Worm (Caenorhabditis elegans) whole organism, early embryonic: ENCODE data around the gene srw-113.

ENCODE experiments used
- B0310.2 ChIP-seq: sonication (generic microtip); optimal IDR thresholded peaks from 2 replicates; lab custom pipeline; 2016; ENCODE audit warnings: mild to moderate bottlenecking, missing genetic modification characterization, missing compliant biosample characterization
- F13C5.2 ChIP-seq: sonication (generic microtip); optimal IDR thresholded peaks from 2 replicates; lab custom pipeline; 2017; ENCODE audit warnings: mild to moderate bottlenecking, missing genetic modification characterization, inconsistent platforms, missing compliant biosample characterization
- aly-1 ChIP-seq: sonication (generic microtip); optimal IDR thresholded peaks from 2 replicates; lab custom pipeline; 2016; ENCODE audit warnings: missing genetic modification characterization, missing compliant biosample characterization
- ama-1 ChIP-seq: fragments of 150-350 bp; optimal IDR thresholded peaks from 2 replicates; lab custom pipeline; 2014
- ceh-13 ChIP-seq: fragments of 200-800 bp; sonication (Bioruptor generic); optimal IDR thresholded peaks from 2 replicates; lab custom pipeline; 2018; ENCODE audit warnings: mild to moderate bottlenecking, missing genetic modification characterization, missing compliant biosample characterization
- ceh-36 ChIP-seq: sonication (generic microtip); optimal IDR thresholded peaks from 2 replicates; lab custom pipeline; 2016; ENCODE audit warnings: missing genetic modification characterization, inconsistent platforms, missing compliant biosample characterization
- ets-7 ChIP-seq: sonication (generic microtip); optimal IDR thresholded peaks from 2 replicates; lab custom pipeline; 2016; ENCODE audit warnings: missing genotype, missing genetic modification characterization, missing compliant biosample characterization
- flt-1 ChIP-seq: fragments of 200-800 bp; sonication (Bioruptor generic); IDR thresholded peaks from 2 replicates; pipeline ENCODE4 v1.3.6; 2022; ENCODE audit warnings: missing genetic modification characterization, missing compliant biosample characterization
- hmbx-1 ChIP-seq: sonication (generic microtip); optimal IDR thresholded peaks from 2 replicates; lab custom pipeline; 2016; ENCODE audit warnings: mild to moderate bottlenecking, missing genetic modification characterization, missing compliant biosample characterization
- hmg-4 ChIP-seq: fragments of 200-800 bp; sonication (Bioruptor generic); optimal IDR thresholded peaks from 2 replicates; lab custom pipeline; 2018; ENCODE audit warnings: mild to moderate bottlenecking, missing genetic modification characterization, missing compliant biosample characterization
- hnd-1 ChIP-seq: sonication (generic microtip); optimal IDR thresholded peaks from 2 replicates; lab custom pipeline; 2016; ENCODE audit warnings: missing genetic modification characterization, missing compliant biosample characterization
- pes-1 ChIP-seq: fragments of 200-800 bp; sonication (Bioruptor generic); IDR thresholded peaks from 2 replicates; pipeline ENCODE4 v1.3.6; 2022; ENCODE audit warnings: missing genetic modification reagents, missing genetic modification characterization, missing compliant biosample characterization
- scrt-1 ChIP-seq: fragments of 200-800 bp; sonication (Bioruptor generic); IDR thresholded peaks from 2 replicates; pipeline ENCODE4 v1.3.6; 2022; ENCODE audit warnings: missing genetic modification characterization, missing compliant biosample characterization
- sea-1 ChIP-seq: fragments of 200-800 bp; sonication (Bioruptor generic); conservative IDR thresholded peaks from 2 replicates; pipeline ENCODE4 v1.3.6; 2022; ENCODE audit warnings: missing genetic modification characterization, missing compliant biosample characterization
- tbx-11 ChIP-seq: fragments of 200-800 bp; sonication (Bioruptor generic); IDR thresholded peaks from 2 replicates; pipeline ENCODE4 v1.3.6; 2022; ENCODE audit warnings: missing genetic modification characterization, missing compliant biosample characterization
- tbx-37 ChIP-seq: fragments of 200-800 bp; sonication (Bioruptor generic); conservative IDR thresholded peaks from 2 replicates; pipeline ENCODE4 v1.3.6; 2022; ENCODE audit warnings: missing genetic modification reagents, missing genetic modification characterization, missing compliant biosample characterization
- tra-4 ChIP-seq: sonication (generic microtip); optimal IDR thresholded peaks from 2 replicates; lab custom pipeline; 2017; ENCODE audit warnings: missing genetic modification characterization, missing compliant biosample characterization

srw-113 gene

DNA sequence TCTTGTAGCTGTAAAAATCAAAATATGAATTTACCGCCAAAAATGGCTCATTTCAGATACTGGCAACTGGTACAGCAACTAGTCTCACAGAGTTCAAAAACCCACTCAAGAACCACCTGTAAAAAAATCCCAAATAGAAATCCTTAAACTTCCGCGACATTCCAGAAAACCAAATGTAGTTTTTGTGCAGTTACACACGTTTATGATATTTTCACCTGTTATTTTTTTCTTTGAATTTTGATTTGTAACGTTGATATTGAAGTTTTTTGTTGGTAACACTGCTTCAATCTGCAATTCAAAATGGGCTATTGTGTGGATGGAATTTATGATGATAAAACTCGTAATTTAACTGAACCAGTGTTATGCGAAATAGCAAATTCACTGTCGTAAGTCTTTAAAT, at the start of gene srw-113:
TSS of gene srw-113 (plus strand) at position 301 of the 400 bp plus-strand sequence.
- no peak for TF ChIP-seq hmbx-1 (tag; lab: Kevin White, UChicago)
- no peak for TF ChIP-seq tbx-11 (GFP tag; lab: Robert Waterston, UW)
- TF ChIP-seq ets-7 (tag; lab: Kevin White, UChicago), result no peak
- TF ChIP-seq pes-1, result no peak
- TF ChIP-seq B0310.2 (tag; lab: Kevin White, UChicago), result no peak
- no peak for TF ChIP-seq F13C5.2 (tag; lab: Kevin White, UChicago)
- no peak for TF ChIP-seq flt-1
- no peak for TF ChIP-seq ceh-36 (tag; lab: Kevin White, UChicago)
- no peak for TF ChIP-seq aly-1
- TF ChIP-seq scrt-1 (GFP tag; lab: Robert Waterston, UW), result no peak
- no peak for TF ChIP-seq hnd-1 (tag; lab: Kevin White, UChicago)
- TF ChIP-seq hmg-4 (GFP tag; lab: Kevin White, UChicago), result no peak

- TF ChIP-seq tbx-37 (GFP tag; lab: Robert Waterston, UW), result no peak
- TF ChIP-seq aly-1, result no peak
- no peak for TF ChIP-seq tbx-11 (GFP tag; lab: Robert Waterston, UW)
- TF ChIP-seq ama-1 (lab: Kevin White, UChicago), result no peak
- no peak for TF ChIP-seq ets-7 (tag; lab: Kevin White, UChicago)
- TF ChIP-seq hnd-1 (tag; lab: Kevin White, UChicago), result no peak
- TF ChIP-seq flt-1, result no peak
- TF ChIP-seq hmbx-1 (tag; lab: Kevin White, UChicago), result no peak
- no peak for TF ChIP-seq B0310.2 (tag; lab: Kevin White, UChicago)
- TF ChIP-seq sea-1 (GFP tag; lab: Robert Waterston, UW), result no peak
- TF ChIP-seq ceh-36 (tag; lab: Kevin White, UChicago), result no peak
- no peak for TF ChIP-seq hmg-4 (GFP tag; lab: Kevin White, UChicago)
- no peak for TF ChIP-seq tra-4 (tag; lab: Kevin White, UChicago)
- TF ChIP-seq scrt-1 (GFP tag; lab: Robert Waterston, UW), result no peak
- TF ChIP-seq pes-1, result no peak
- no peak for TF ChIP-seq F13C5.2 (tag; lab: Kevin White, UChicago)
Observed at ce11 chrV:15285984-15286383, 47.0 kb upstream of the srw-113 start.

- no peak for TF ChIP-seq ceh-36 (tag; lab: Kevin White, UChicago)
- no peak for TF ChIP-seq pes-1
- TF ChIP-seq F13C5.2 (tag; lab: Kevin White, UChicago), result no peak
- TF ChIP-seq tra-4 (tag; lab: Kevin White, UChicago), result no peak
- no peak for TF ChIP-seq aly-1
- no peak for TF ChIP-seq tbx-11 (GFP tag; lab: Robert Waterston, UW)
- TF ChIP-seq ama-1 (lab: Kevin White, UChicago), result no peak
- no peak for TF ChIP-seq ceh-13
- no peak for TF ChIP-seq hmbx-1 (tag; lab: Kevin White, UChicago)
Observed at ce11 chrV:15287856-15288255, 45.1 kb upstream of the srw-113 start, which contains the start of gene cyp-34A1. Gene cyp-34A1 (minus strand): TSS chrV:15287956.

DNA sequence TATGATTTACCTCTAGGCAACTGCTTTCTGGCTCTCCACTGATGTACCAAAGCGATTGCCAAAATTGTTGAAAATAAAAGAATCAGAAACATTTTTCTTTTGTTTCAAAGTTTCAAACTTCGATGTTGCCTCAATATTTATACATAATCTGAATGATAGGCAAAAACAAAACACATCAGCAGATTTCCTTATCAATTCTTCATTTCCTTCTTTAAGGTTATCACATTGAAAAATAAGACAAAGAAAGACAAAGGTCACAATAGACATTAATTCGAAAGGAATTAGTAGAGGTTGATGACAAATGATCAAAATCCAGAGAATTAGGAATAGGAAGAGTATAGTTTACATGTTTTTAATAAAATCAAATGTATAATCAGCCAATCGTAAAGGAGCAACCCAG, 42.0 kb upstream of the srw-113 start, which contains the start of gene cyp-34A2:
TSS of gene cyp-34A2 (minus strand) at position 101 of the 400 bp plus-strand sequence.
- TF ChIP-seq hmg-4 (GFP tag; lab: Kevin White, UChicago) (no peak), ets-7 (tag; lab: Kevin White, UChicago) (no peak), ama-1 (lab: Kevin White, UChicago) (no peak), ceh-36 (tag; lab: Kevin White, UChicago) (no peak), F13C5.2 (tag; lab: Kevin White, UChicago) (no peak), tbx-37 (GFP tag; lab: Robert Waterston, UW) (no peak), hnd-1 (tag; lab: Kevin White, UChicago) (no peak), pes-1 (no peak), scrt-1 (GFP tag; lab: Robert Waterston, UW) (no peak), sea-1 (GFP tag; lab: Robert Waterston, UW) (no peak), tra-4 (tag; lab: Kevin White, UChicago) (no peak)

DNA sequence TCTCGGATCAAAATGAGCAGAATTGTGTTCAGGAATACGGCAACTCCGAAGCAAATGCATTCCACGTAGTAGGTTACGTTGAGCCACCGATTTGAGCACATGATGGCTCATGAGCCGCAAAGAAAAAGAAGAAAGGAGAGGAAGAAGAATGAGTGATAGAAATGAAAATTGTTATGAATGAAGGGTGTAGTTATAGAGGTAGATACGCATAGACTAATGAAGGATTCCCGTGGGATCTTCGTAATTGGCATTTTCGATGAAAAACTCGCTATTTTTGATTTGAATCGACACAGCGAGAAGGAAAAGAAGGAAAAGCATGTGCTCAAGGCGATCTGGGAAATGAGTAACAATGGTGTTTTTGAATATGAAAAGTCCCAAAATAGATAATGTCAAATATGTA, 39.1 kb upstream of the srw-113 start, which contains the start of gene str-96:
TSS of gene str-96 (minus strand) at position 101 of the 400 bp plus-strand sequence.
- TF ChIP-seq flt-1, result no peak
- TF ChIP-seq F13C5.2 (tag; lab: Kevin White, UChicago), result no peak
- TF ChIP-seq tbx-37 (GFP tag; lab: Robert Waterston, UW), result no peak
- TF ChIP-seq scrt-1 (GFP tag; lab: Robert Waterston, UW), result no peak
- no peak for TF ChIP-seq pes-1
- TF ChIP-seq tra-4 (tag; lab: Kevin White, UChicago), result no peak
- TF ChIP-seq B0310.2 (tag; lab: Kevin White, UChicago), result no peak
- no peak for TF ChIP-seq ama-1 (lab: Kevin White, UChicago)
- TF ChIP-seq sea-1 (GFP tag; lab: Robert Waterston, UW), result no peak
- no peak for TF ChIP-seq ceh-13

DNA sequence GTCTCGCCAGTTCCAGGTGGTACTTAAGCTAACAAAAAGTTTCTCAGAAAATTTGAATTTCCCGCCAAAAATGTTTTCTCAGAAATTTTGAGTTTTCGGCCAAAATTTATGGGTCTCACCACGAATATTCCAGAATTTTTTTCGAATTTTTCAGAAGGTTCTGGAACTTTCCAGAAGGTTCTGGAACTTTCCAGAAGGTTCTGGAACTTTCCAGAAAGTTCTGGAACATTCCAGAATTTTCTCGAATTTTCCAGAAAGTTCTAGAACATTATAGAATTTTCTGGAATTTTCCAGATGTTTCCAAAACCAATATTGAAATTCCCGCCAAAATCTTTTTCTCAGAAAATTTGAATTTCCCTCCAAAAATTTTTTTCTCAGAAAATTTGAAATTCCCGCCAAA, 37.5 kb upstream of the srw-113 start:
- TF ChIP-seq pes-1 (peak; percentile 54; the same call in 1 of the 2 replicates), flt-1 (peak; percentile 15; the same call in 1 of the 2 replicates)

- TF ChIP-seq hmg-4 (GFP tag; lab: Kevin White, UChicago), result no peak
- no peak for TF ChIP-seq tbx-37 (GFP tag; lab: Robert Waterston, UW)
- TF ChIP-seq pes-1, result no peak
- no peak for TF ChIP-seq ets-7 (tag; lab: Kevin White, UChicago)
- no peak for TF ChIP-seq scrt-1 (GFP tag; lab: Robert Waterston, UW)
- TF ChIP-seq F13C5.2 (tag; lab: Kevin White, UChicago), result no peak
- no peak for TF ChIP-seq hmbx-1 (tag; lab: Kevin White, UChicago)
- no peak for TF ChIP-seq B0310.2 (tag; lab: Kevin White, UChicago)
- no peak for TF ChIP-seq tbx-11 (GFP tag; lab: Robert Waterston, UW)
- no peak for TF ChIP-seq ceh-36 (tag; lab: Kevin White, UChicago)
- no peak for TF ChIP-seq sea-1 (GFP tag; lab: Robert Waterston, UW)
- TF ChIP-seq hnd-1 (tag; lab: Kevin White, UChicago), result no peak
- no peak for TF ChIP-seq aly-1
Observed at ce11 chrV:15298597-15298996, 34.4 kb upstream of the srw-113 start, which contains the start of gene cpr-3. Gene cpr-3 (minus strand): TSS chrV:15298700.
